Fruit fly (Drosophila melanogaster) whole organism, embryonic: Measurements from ENCODE around the gene sv.
A peak's percentile ranks its signal among the peaks of the same experiment; 100 is the strongest.

Experiments used
- Antp ChIP-seq: fragments of 200-800 bp; sonication (Bioruptor generic); optimal IDR thresholded peaks from 3 replicates; lab custom pipeline; 2016; ENCODE audit warnings: missing biosample characterization, missing genetic modification characterization
- Blimp-1 ChIP-seq: fragments of 200-800 bp; sonication (Bioruptor generic); optimal IDR thresholded peaks from 3 replicates; lab custom pipeline; 2018; ENCODE audit warnings: missing biosample characterization, missing genetic modification characterization, mild to moderate bottlenecking, moderate library complexity, missing genetic modification reagents
- BtbVII ChIP-seq: fragments of 200-800 bp; sonication (Bioruptor generic); optimal IDR thresholded peaks from 3 replicates; lab custom pipeline; 2017; ENCODE audit warnings: missing biosample characterization, mild to moderate bottlenecking, missing genetic modification characterization
- CG10267 ChIP-seq: fragments of 200-800 bp; sonication (Bioruptor generic); optimal IDR thresholded peaks from 2 replicates; lab custom pipeline; 2018; ENCODE audit warnings: missing biosample characterization, mild to moderate bottlenecking, missing genetic modification characterization, moderate library complexity
- CG10321 ChIP-seq: fragments of 200-800 bp; sonication (Bioruptor generic); IDR thresholded peaks from 2 replicates; pipeline ENCODE4 v1.3.6; 2022; ENCODE audit warnings: missing biosample characterization, missing genetic modification characterization
- CG10431 ChIP-seq: fragments of 200-800 bp; sonication (Bioruptor generic); optimal IDR thresholded peaks from 3 replicates; lab custom pipeline; 2018; ENCODE audit warnings: missing biosample characterization, mild to moderate bottlenecking, missing genetic modification characterization
- CG10979 ChIP-seq: fragments of 200-800 bp; sonication (Bioruptor generic); optimal IDR thresholded peaks from 2 replicates; lab custom pipeline; 2018; ENCODE audit warnings: missing biosample characterization, mild to moderate bottlenecking, missing genetic modification characterization, moderate library complexity
- CG13894 ChIP-seq: fragments of 200-800 bp; sonication (Bioruptor generic); optimal IDR thresholded peaks from 3 replicates; lab custom pipeline; 2018; ENCODE audit warnings: missing biosample characterization, mild to moderate bottlenecking, missing genetic modification characterization, moderate library complexity
- CG17328 ChIP-seq: fragments of 200-800 bp; sonication (Bioruptor generic); IDR thresholded peaks from 2 replicates; pipeline ENCODE4 v1.3.6; 2022; ENCODE audit warnings: missing biosample characterization, missing genetic modification characterization
- CG30431 ChIP-seq: fragments of 200-800 bp; sonication (Bioruptor generic); optimal IDR thresholded peaks from 2 replicates; lab custom pipeline; 2017; ENCODE audit warnings: missing biosample characterization, missing genetic modification characterization
- CG31441 ChIP-seq: fragments of 200-800 bp; sonication (Bioruptor generic); IDR thresholded peaks from 2 replicates; pipeline ENCODE4 v1.3.6; 2022; ENCODE audit warnings: missing biosample characterization, missing genetic modification characterization
- CG3995 ChIP-seq: fragments of 200-800 bp; sonication (Bioruptor generic); optimal IDR thresholded peaks from 3 replicates; lab custom pipeline; 2016; ENCODE audit warnings: missing biosample characterization, missing genetic modification characterization
- CG6254 ChIP-seq: fragments of 200-800 bp; sonication (Bioruptor generic); optimal IDR thresholded peaks from 3 replicates; lab custom pipeline; 2017; ENCODE audit warnings: mild to moderate bottlenecking, missing biosample characterization, missing genetic modification reagents, missing genetic modification characterization
- CG7556 ChIP-seq: fragments of 200-800 bp; sonication (Bioruptor generic); optimal IDR thresholded peaks from 2 replicates; lab custom pipeline; 2017; ENCODE audit warnings: missing biosample characterization, mild to moderate bottlenecking, missing genetic modification characterization
- CG7745 ChIP-seq: fragments of 200-800 bp; sonication (Bioruptor generic); optimal IDR thresholded peaks from 2 replicates; lab custom pipeline; 2018; ENCODE audit warnings: missing biosample characterization, mild to moderate bottlenecking, missing genetic modification characterization, moderate library complexity
- CG7786 ChIP-seq: fragments of 200-800 bp; sonication (Bioruptor generic); optimal IDR thresholded peaks from 2 replicates; lab custom pipeline; 2016; ENCODE audit warnings: missing biosample characterization, missing genetic modification characterization
- CG9609 ChIP-seq: fragments of 200-800 bp; sonication (Bioruptor generic); optimal IDR thresholded peaks from 3 replicates; lab custom pipeline; 2016; ENCODE audit warnings: missing biosample characterization, missing genetic modification characterization
- CG9817 ChIP-seq: fragments of 200-800 bp; sonication (Bioruptor generic); optimal IDR thresholded peaks from 2 replicates; lab custom pipeline; 2018; ENCODE audit warnings: missing biosample characterization, mild to moderate bottlenecking, missing genetic modification characterization, moderate library complexity
- CTCF ChIP-seq: fragments of 200-800 bp; sonication (Bioruptor generic); optimal IDR thresholded peaks from 2 replicates; lab custom pipeline; 2017; ENCODE audit warnings: missing biosample characterization, mild to moderate bottlenecking, missing genetic modification characterization, moderate library complexity
- D19A ChIP-seq: fragments of 200-800 bp; optimal IDR thresholded peaks from 3 replicates; lab custom pipeline; 2019; ENCODE audit warnings: missing biosample characterization, mild to moderate bottlenecking, missing genetic modification characterization, moderate library complexity
- Doc2 ChIP-seq: fragments of 200-800 bp; sonication (Bioruptor generic); IDR thresholded peaks from 2 replicates; pipeline ENCODE4 v1.3.6; 2022; ENCODE audit warnings: missing biosample characterization, missing genetic modification characterization
- E2f1 ChIP-seq: fragments of 200-800 bp; sonication (Bioruptor generic); IDR thresholded peaks from 2 replicates; pipeline ENCODE4 v1.3.6; 2022; ENCODE audit warnings: missing biosample characterization, missing genetic modification characterization
- Hand ChIP-seq: fragments of 200-800 bp; sonication (Bioruptor generic); optimal IDR thresholded peaks from 2 replicates; lab custom pipeline; 2017; ENCODE audit warnings: mild to moderate bottlenecking, missing biosample characterization, missing genetic modification reagents, missing genetic modification characterization
- HmgD ChIP-seq: fragments of 200-800 bp; sonication (Bioruptor generic); optimal IDR thresholded peaks from 3 replicates; lab custom pipeline; 2016; ENCODE audit warnings: missing biosample characterization, missing genetic modification characterization
- Jarid2 ChIP-seq: fragments of 200-800 bp; sonication (Bioruptor generic); optimal IDR thresholded peaks from 3 replicates; lab custom pipeline; 2017; ENCODE audit warnings: mild to moderate bottlenecking, missing biosample characterization, missing genetic modification reagents, missing genetic modification characterization
- MBD-R2 ChIP-seq: fragments of 200-800 bp; sonication (Bioruptor generic); IDR thresholded peaks from 2 replicates; pipeline ENCODE4 v1.3.6; 2022; ENCODE audit warnings: missing biosample characterization, missing genetic modification characterization
- Max ChIP-seq: fragments of 200-800 bp; sonication (Bioruptor generic); optimal IDR thresholded peaks from 2 replicates; lab custom pipeline; 2016; ENCODE audit warnings: missing biosample characterization, mild to moderate bottlenecking, missing genetic modification characterization
- NK7.1 ChIP-seq: fragments of 200-800 bp; sonication (Bioruptor generic); optimal IDR thresholded peaks from 3 replicates; lab custom pipeline; 2016; ENCODE audit warnings: missing biosample characterization, missing genetic modification characterization
- Nf-YB ChIP-seq: fragments of 200-800 bp; sonication (Bioruptor generic); optimal IDR thresholded peaks from 3 replicates; lab custom pipeline; 2019; ENCODE audit warnings: missing biosample characterization, mild to moderate bottlenecking, missing genetic modification characterization, moderate library complexity
- Nf-YC ChIP-seq: fragments of 200-800 bp; optimal IDR thresholded peaks from 3 replicates; lab custom pipeline; 2019; ENCODE audit warnings: missing biosample characterization, mild to moderate bottlenecking, missing genetic modification characterization, moderate library complexity
- ab ChIP-seq: fragments of 200-800 bp; sonication (Bioruptor generic); optimal IDR thresholded peaks from 2 replicates; lab custom pipeline; 2016; ENCODE audit warnings: missing biosample characterization, missing genetic modification characterization
- ash1 ChIP-seq: fragments of 200-800 bp; sonication (Bioruptor generic); optimal IDR thresholded peaks from 2 replicates; lab custom pipeline; 2018; ENCODE audit warnings: missing biosample characterization, mild to moderate bottlenecking, missing genetic modification characterization
- az2 ChIP-seq: fragments of 200-800 bp; sonication (Bioruptor generic); optimal IDR thresholded peaks from 3 replicates; lab custom pipeline; 2016; ENCODE audit warnings: missing biosample characterization, missing genetic modification characterization
- corto ChIP-seq: fragments of 200-800 bp; sonication (Bioruptor generic); optimal IDR thresholded peaks from 2 replicates; lab custom pipeline; 2016; ENCODE audit warnings: missing biosample characterization, mild to moderate bottlenecking, missing genetic modification characterization, moderate library complexity
- fd96Cb ChIP-seq: fragments of 200-800 bp; sonication (Bioruptor generic); optimal IDR thresholded peaks from 2 replicates; lab custom pipeline; 2018; ENCODE audit warnings: missing biosample characterization, mild to moderate bottlenecking, missing genetic modification characterization, moderate library complexity
- gsb-n ChIP-seq: fragments of 200-800 bp; sonication (Bioruptor generic); optimal IDR thresholded peaks from 3 replicates; lab custom pipeline; 2018; ENCODE audit warnings: missing biosample characterization, mild to moderate bottlenecking, missing genetic modification characterization
- hbn ChIP-seq: fragments of 200-800 bp; sonication (Bioruptor generic); IDR thresholded peaks from 2 replicates; pipeline ENCODE4 v1.3.6; 2022; ENCODE audit warnings: missing biosample characterization, missing genetic modification characterization; ENCODE audit not compliant: partially characterized antibody
- her ChIP-seq: fragments of 200-800 bp; sonication (Bioruptor generic); optimal IDR thresholded peaks from 2 replicates; lab custom pipeline; 2016; ENCODE audit warnings: missing biosample characterization, missing genetic modification characterization
- inv ChIP-seq: fragments of 200-800 bp; sonication (Bioruptor generic); IDR thresholded peaks from 2 replicates; pipeline ENCODE4 v1.3.6; 2022; ENCODE audit warnings: missing biosample characterization, missing genetic modification characterization; ENCODE audit not compliant: partially characterized antibody
- jigr1 ChIP-seq: fragments of 200-800 bp; sonication (Bioruptor generic); IDR thresholded peaks from 3 replicates; pipeline ENCODE4 v1.3.6; 2022; ENCODE audit warnings: missing biosample characterization, missing genetic modification characterization
- mld ChIP-seq: fragments of 200-800 bp; sonication (Bioruptor generic); IDR thresholded peaks from 3 replicates; pipeline ENCODE4 v1.3.6; 2022; ENCODE audit warnings: missing biosample characterization, missing genetic modification characterization; ENCODE audit not compliant: partially characterized antibody
- rib ChIP-seq: fragments of 200-800 bp; sonication (Bioruptor generic); IDR thresholded peaks from 2 replicates; pipeline ENCODE4 v1.3.6; 2022; ENCODE audit warnings: missing biosample characterization, missing genetic modification characterization
- sens ChIP-seq: fragments of 200-800 bp; sonication (Bioruptor generic); peaks from one replicate; lab custom pipeline; 2016; ENCODE audit warnings: missing biosample characterization, missing genetic modification characterization
- shn ChIP-seq: fragments of 200-800 bp; sonication (Bioruptor generic); optimal IDR thresholded peaks from 3 replicates; lab custom pipeline; 2016; ENCODE audit warnings: missing biosample characterization, missing genetic modification characterization
- sima ChIP-seq: fragments of 200-800 bp; sonication (Bioruptor generic); optimal IDR thresholded peaks from 2 replicates; lab custom pipeline; 2016; ENCODE audit warnings: missing biosample characterization, missing genetic modification characterization
- stwl ChIP-seq: fragments of 200-800 bp; sonication (Bioruptor generic); optimal IDR thresholded peaks from 3 replicates; lab custom pipeline; 2018; ENCODE audit warnings: missing biosample characterization, mild to moderate bottlenecking, missing genetic modification characterization, moderate library complexity
- tx ChIP-seq: fragments of 200-800 bp; sonication (Bioruptor generic); optimal IDR thresholded peaks from 2 replicates; lab custom pipeline; 2016; ENCODE audit warnings: missing biosample characterization, missing genetic modification characterization
- vnd ChIP-seq: fragments of 200-800 bp; sonication (Bioruptor generic); IDR thresholded peaks from 3 replicates; pipeline ENCODE4 v1.3.6; 2022; ENCODE audit warnings: missing biosample characterization, missing genetic modification characterization; ENCODE audit not compliant: partially characterized antibody
- vvl ChIP-seq: fragments of 200-800 bp; sonication (Bioruptor generic); IDR thresholded peaks from 2 replicates; pipeline ENCODE4 v1.3.6; 2022; ENCODE audit warnings: missing biosample characterization, missing genetic modification characterization
- wek ChIP-seq: fragments of 200-800 bp; sonication (Bioruptor generic); optimal IDR thresholded peaks from 3 replicates; lab custom pipeline; 2018; ENCODE audit warnings: missing biosample characterization, mild to moderate bottlenecking, missing genetic modification characterization, moderate library complexity
- wor ChIP-seq: fragments of 200-800 bp; sonication (Bioruptor generic); IDR thresholded peaks from 2 replicates; pipeline ENCODE4 v1.3.6; 2022; ENCODE audit warnings: missing biosample characterization, missing genetic modification characterization
- zf30C ChIP-seq: fragments of 200-800 bp; sonication (Bioruptor generic); optimal IDR thresholded peaks from 3 replicates; lab custom pipeline; 2018; ENCODE audit warnings: missing biosample characterization, mild to moderate bottlenecking, missing genetic modification characterization

Gene sv

DNA sequence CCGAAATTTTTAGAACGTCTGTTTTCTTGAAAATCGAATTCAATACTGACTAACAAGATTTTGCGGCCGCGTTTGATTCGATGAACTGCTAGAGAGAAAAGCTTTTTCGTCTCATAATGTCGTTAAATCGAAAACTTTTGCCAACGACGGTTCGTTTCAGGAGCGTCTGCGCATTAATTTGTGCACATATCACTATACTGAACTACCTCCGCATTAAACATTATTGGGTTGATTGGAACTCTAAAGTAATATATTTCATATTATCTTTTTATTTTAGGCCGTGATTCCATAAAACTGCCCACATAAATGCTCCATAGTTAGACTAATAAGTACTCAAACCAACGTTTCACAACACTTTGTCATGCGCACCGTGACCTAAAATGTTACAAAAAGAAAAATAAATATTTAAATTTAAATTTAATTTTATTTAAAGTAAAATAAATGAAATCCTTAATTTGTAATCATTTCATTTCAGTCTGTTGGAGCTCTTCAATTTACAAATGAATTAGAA lies 34.9 kb upstream of the sv start, which contains the start of gene CaMKII (continued):
- no peak for TF ChIP-seq ab (GFP tag; lab: Kevin White, UChicago)
- TF ChIP-seq stwl (tag; lab: Kevin White, UChicago) = peak; percentile 27
- no peak for TF ChIP-seq CG10431 (GFP tag; lab: Kevin White, UChicago)
- TF ChIP-seq sima (GFP tag; lab: Kevin White, UChicago) = no peak
- TF ChIP-seq az2 = peak; percentile 33
- TF ChIP-seq Antp (GFP tag; lab: Kevin White, UChicago) = no peak
- TF ChIP-seq Hand = no peak
- TF ChIP-seq CG9817 (tag; lab: Kevin White, UChicago) = no peak
- no peak for TF ChIP-seq BtbVII (GFP tag; lab: Kevin White, UChicago)
- peak; percentile 81 for TF ChIP-seq her
- TF ChIP-seq fd96Cb (tag; lab: Kevin White, UChicago) = peak; percentile 8
- TF ChIP-seq E2f1 (GFP tag; lab: Robert Waterston, UW) = no peak
- no peak for TF ChIP-seq Jarid2 (GFP tag; lab: Kevin White, UChicago)
- peak; percentile 36 for TF ChIP-seq CG6254
- no peak for TF ChIP-seq corto (GFP tag; lab: Kevin White, UChicago)
- no peak for TF ChIP-seq Nf-YB (GFP tag; lab: Kevin White, UChicago)
- no peak for TF ChIP-seq mld (GFP tag; lab: Robert Waterston, UW)
- no peak for TF ChIP-seq wek
- TF ChIP-seq vnd (GFP tag; lab: Robert Waterston, UW) = no peak
- no peak for TF ChIP-seq NK7.1 (GFP tag; lab: Kevin White, UChicago)
- TF ChIP-seq Nf-YC (tag; lab: Kevin White, UChicago) = peak; percentile 61
- peak; percentile 88 for TF ChIP-seq CG10267
- TF ChIP-seq CG10979 (tag; lab: Kevin White, UChicago) = peak; percentile 37
- TF ChIP-seq CG7745 = no peak
- TF ChIP-seq rib (GFP tag; lab: Robert Waterston, UW) = no peak
- no peak for TF ChIP-seq HmgD
- no peak for TF ChIP-seq CG30431 (GFP tag; lab: Kevin White, UChicago)
- 0 out of 2 replicates have a peak, but pooled peaks have one; percentile 15 for TF ChIP-seq MBD-R2
- TF ChIP-seq sens (GFP tag; lab: Kevin White, UChicago) = peak; percentile 85
- TF ChIP-seq CG10321 (GFP tag; lab: Robert Waterston, UW) = no peak
- no peak for TF ChIP-seq CG7786 (GFP tag; lab: Kevin White, UChicago)
- no peak for TF ChIP-seq ash1 (GFP tag; lab: Kevin White, UChicago)
- no peak for TF ChIP-seq gsb-n (tag; lab: Kevin White, UChicago)
- TF ChIP-seq hbn (GFP tag; lab: Robert Waterston, UW) = no peak
- TF ChIP-seq CTCF (GFP tag; lab: Kevin White, UChicago) = no peak
- peak; percentile 47 for TF ChIP-seq Max (GFP tag; lab: Kevin White, UChicago)
- TF ChIP-seq zf30C (GFP tag; lab: Kevin White, UChicago) = no peak
- no peak for TF ChIP-seq Doc2 (GFP tag; lab: Robert Waterston, UW)
- no peak for TF ChIP-seq shn
- TF ChIP-seq vvl (GFP tag; lab: Robert Waterston, UW) = no peak
- TF ChIP-seq CG31441 (GFP tag; lab: Robert Waterston, UW) = no peak
- no peak for TF ChIP-seq tx
- no peak for TF ChIP-seq CG7556
- TF ChIP-seq CG3995 (GFP tag; lab: Kevin White, UChicago) = peak; percentile 36
- no peak for TF ChIP-seq wor (GFP tag; lab: Robert Waterston, UW)
- peak; percentile 49 for TF ChIP-seq CG13894
- no peak for TF ChIP-seq inv
- TF ChIP-seq CG17328 (GFP tag; lab: Robert Waterston, UW) = no peak; the same call in 1 of the 2 replicates
- TF ChIP-seq Blimp-1 = no peak
- TF ChIP-seq CG9609 (GFP tag; lab: Kevin White, UChicago) = no peak
- no peak for TF ChIP-seq D19A (tag; lab: Kevin White, UChicago)
- TF ChIP-seq jigr1 (GFP tag; lab: Robert Waterston, UW) = no peak
